Fruit fly (Drosophila melanogaster): ENCODE measurements around the gene CG5645.

The CG5645 gene

dm6 chr3L:12118156-12118555 lies 18.4 kb downstream of the CG5645 start, which contains the start of gene ssp (continued):
- TF ChIP-seq CG10267 (tag; optimal IDR thresholded peaks at IDR 0.05) (peak; percentile 46), Scr (GFP tag; IDR thresholded peaks at IDR 0.05; ENCODE audit: partially characterized antibody) (peak; percentile 84), CG14710 (tag; optimal IDR thresholded peaks at IDR 0.05) (peak; percentile 5), Sry-δ (GFP tag; optimal IDR thresholded peaks at IDR 0.05) (peak; percentile 85), E2f1 (GFP tag; IDR thresholded peaks at IDR 0.05) (no peak), CG17829 (tag; optimal IDR thresholded peaks at IDR 0.05) (peak; percentile 14), sim (GFP tag; IDR thresholded peaks at IDR 0.05) (no peak), Nf-YC (tag; optimal IDR thresholded peaks at IDR 0.05) (no peak), nerfin-2 (GFP tag; IDR thresholded peaks at IDR 0.05; ENCODE audit: partially characterized antibody) (peak; percentile 61), gcm (GFP tag; optimal IDR thresholded peaks at IDR 0.05) (peak; percentile 9), CG4282 (GFP tag; optimal IDR thresholded peaks at IDR 0.05) (no peak), grau (tag; optimal IDR thresholded peaks at IDR 0.05) (no peak), Med (GFP tag) (peak; percentile 47), Adf1 (GFP tag; IDR thresholded peaks at IDR 0.05) (no peak), CG14014 (GFP tag; IDR thresholded peaks at IDR 0.05) (no peak), MTF-1 (GFP tag; optimal IDR thresholded peaks at IDR 0.05; ENCODE audit: borderline replicate concordance) (no peak), CG17359 (tag; optimal IDR thresholded peaks at IDR 0.05) (no peak), CG11085 (GFP tag; IDR thresholded peaks at IDR 0.05) (no peak), CG2712 (tag; optimal IDR thresholded peaks at IDR 0.05) (peak; percentile 16), row (GFP tag; IDR thresholded peaks at IDR 0.05) (peak; percentile 41; the same call in 2 of the 3 replicates), sna (GFP tag; IDR thresholded peaks at IDR 0.05; ENCODE audit: partially characterized antibody) (peak; percentile 83), Dip2 (GFP tag; IDR thresholded peaks at IDR 0.05) (no peak), unpg (GFP tag; optimal IDR thresholded peaks at IDR 0.05) (no peak), Asciz (GFP tag; optimal IDR thresholded peaks at IDR 0.05) (no peak), HmgD (GFP tag; optimal IDR thresholded peaks at IDR 0.05) (no peak), sd (tag; optimal IDR thresholded peaks at IDR 0.05) (no peak), Atf-2 (GFP tag; optimal IDR thresholded peaks at IDR 0.05) (no peak), Awh (GFP tag; IDR thresholded peaks at IDR 0.05) (no peak), BEAF-32 (GFP tag; optimal IDR thresholded peaks at IDR 0.05) (peak; percentile 77), vnd (GFP tag; IDR thresholded peaks at IDR 0.05; ENCODE audit: partially characterized antibody) (peak; percentile 70), Dp (GFP tag; optimal IDR thresholded peaks at IDR 0.05) (peak; percentile 47), YL-1 (GFP tag; optimal IDR thresholded peaks at IDR 0.05) (peak; percentile 28), Aef1 (GFP tag; IDR thresholded peaks at IDR 0.05) (no peak), CG4617 (GFP tag; optimal IDR thresholded peaks at IDR 0.05; ENCODE audit: borderline replicate concordance) (peak; percentile 43), hbn (GFP tag; IDR thresholded peaks at IDR 0.05; ENCODE audit: partially characterized antibody) (peak; percentile 82)

DNA sequence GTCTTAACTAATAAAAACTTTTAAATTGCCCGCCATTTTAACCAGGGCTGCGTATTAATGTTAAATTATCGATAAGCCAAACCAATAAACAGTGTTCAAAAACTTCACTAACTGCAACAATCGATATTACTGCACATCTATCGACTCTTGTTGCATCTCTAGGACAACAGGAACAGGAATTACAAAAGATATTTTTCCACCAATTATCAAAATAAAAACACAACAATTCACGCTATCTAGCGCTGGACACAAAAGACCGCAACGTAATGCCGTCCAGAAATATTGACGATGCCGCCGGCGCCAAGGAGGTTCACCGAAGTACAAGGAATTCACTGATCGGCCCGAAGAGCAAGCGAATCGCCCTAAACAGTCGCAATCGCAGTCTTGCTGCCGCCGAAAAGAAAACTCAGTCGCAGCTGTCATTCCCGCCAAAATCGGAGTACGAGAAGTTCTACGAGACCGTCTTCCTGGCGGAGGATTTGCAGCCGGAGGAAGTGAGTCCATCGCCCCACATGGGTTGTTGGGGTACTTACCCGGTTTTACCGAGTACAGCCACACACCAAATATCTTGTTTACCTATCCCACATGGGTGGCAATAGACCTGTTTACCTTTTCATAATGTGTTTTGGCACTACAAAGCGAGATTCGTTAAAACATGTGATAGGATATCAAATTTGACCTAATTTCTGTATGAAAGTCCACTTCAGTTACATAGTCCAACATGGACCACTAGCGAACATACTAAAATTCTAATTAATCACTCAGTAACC lies 20.4 kb downstream of the CG5645 start, which contains the start of gene vers:
TSS of gene vers (plus strand) at position 136 of the 770 bp plus-strand sequence.
- TF ChIP-seq ranshi (GFP tag; IDR thresholded peaks at IDR 0.05) (0 out of 2 replicates have a peak, but pooled peaks have one; percentile 17), Mrtf (GFP tag; IDR thresholded peaks at IDR 0.05) (no peak), Ets65A (GFP tag) (peak; percentile 4), scrt (GFP tag; optimal IDR thresholded peaks at IDR 0.05) (no peak), CG11398 (GFP tag; optimal IDR thresholded peaks at IDR 0.05) (no peak), Mes4 (GFP tag; optimal IDR thresholded peaks at IDR 0.05) (no peak), HLH3B (GFP tag; IDR thresholded peaks at IDR 0.05) (no peak), CG12391 (tag; optimal IDR thresholded peaks at IDR 0.05) (peak; percentile 28), CG7928 (GFP tag; optimal IDR thresholded peaks at IDR 0.05) (peak; percentile 92), CG3847 (GFP tag; IDR thresholded peaks at IDR 0.05) (peak; percentile 50), Sry-δ (GFP tag; optimal IDR thresholded peaks at IDR 0.05) (peak; percentile 97), CG8359 (GFP tag; optimal IDR thresholded peaks at IDR 0.05; ENCODE audit: borderline replicate concordance) (no peak), CG17186 (GFP tag; optimal IDR thresholded peaks at IDR 0.05) (peak; percentile 9), CG2875 (GFP tag; optimal IDR thresholded peaks at IDR 0.05) (no peak), fd96Cb (tag; optimal IDR thresholded peaks at IDR 0.05) (no peak), salm (tag; optimal IDR thresholded peaks at IDR 0.05) (no peak), BEAF-32 (GFP tag; optimal IDR thresholded peaks at IDR 0.05) (peak; percentile 93)
